Worm (Caenorhabditis elegans): Measurements from ENCODE around the gene F53B1.9.

- no peak for TF ChIP-seq nhr-28 (tag; optimal IDR thresholded peaks at IDR 0.05)
- no peak for TF ChIP-seq snpc-4 (tag; optimal IDR thresholded peaks at IDR 0.05)
- no peak for TF ChIP-seq nhr-237 (tag; optimal IDR thresholded peaks at IDR 0.05)
- no peak for TF ChIP-seq blmp-1 (tag; optimal IDR thresholded peaks at IDR 0.05)
- no peak for TF ChIP-seq lin-32 (GFP tag; optimal IDR thresholded peaks at IDR 0.05)
- TF ChIP-seq ztf-11 (tag; optimal IDR thresholded peaks at IDR 0.05) = no peak
- no peak for TF ChIP-seq unc-62 (GFP tag; optimal IDR thresholded peaks at IDR 0.05)
- TF ChIP-seq mab-5 (tag; optimal IDR thresholded peaks at IDR 0.05) = no peak
- TF ChIP-seq drap-1 (GFP tag; optimal IDR thresholded peaks at IDR 0.05) = no peak
- no peak for TF ChIP-seq ces-1 (GFP tag; optimal IDR thresholded peaks at IDR 0.05)
- TF ChIP-seq mep-1 (tag; optimal IDR thresholded peaks at IDR 0.05) = no peak
- TF ChIP-seq lin-13 (tag; optimal IDR thresholded peaks at IDR 0.05) = no peak
Observed at ce11 chrX:2116304-2116867, 15.3 kb downstream of the F53B1.9 start.

Measured in whole organism, mixed stage, embryonic.